Fruit fly (Drosophila melanogaster) whole organism, prepupa: ENCODE measurements around the gene CG32483.
A peak's percentile ranks its signal among the peaks of the same experiment; 100 is the strongest.

Experiments used
- CG10631 ChIP-seq: fragments of 200-800 bp; sonication (Bioruptor generic); optimal IDR thresholded peaks from 2 replicates; lab custom pipeline; 2016; ENCODE audit warnings: missing biosample characterization, missing genetic modification characterization
- CG11294 ChIP-seq: fragments of 200-800 bp; sonication (Bioruptor generic); IDR thresholded peaks from 2 replicates; pipeline ENCODE4 v1.3.6; 2022; ENCODE audit warnings: missing biosample characterization, missing genetic modification characterization
- CG11762 ChIP-seq: fragments of 200-800 bp; sonication (Bioruptor generic); optimal IDR thresholded peaks from 3 replicates; lab custom pipeline; 2016; ENCODE audit warnings: missing biosample characterization, missing genetic modification characterization; ENCODE audit not compliant: insufficient read depth
- CG11902 ChIP-seq: fragments of 200-800 bp; sonication (Bioruptor generic); optimal IDR thresholded peaks from 3 replicates; lab custom pipeline; 2016; ENCODE audit warnings: missing biosample characterization, missing genetic modification characterization
- CG16779 ChIP-seq: fragments of 200-800 bp; sonication (Bioruptor generic); optimal IDR thresholded peaks from 3 replicates; lab custom pipeline; 2017; ENCODE audit warnings: missing biosample characterization, mild to moderate bottlenecking, missing genetic modification characterization
- CG3032 ChIP-seq: fragments of 200-800 bp; optimal IDR thresholded peaks from 2 replicates; lab custom pipeline; 2019; ENCODE audit warnings: missing biosample characterization, mild to moderate bottlenecking, missing genetic modification characterization, moderate library complexity
- CG31627 ChIP-seq: fragments of 200-800 bp; sonication (Bioruptor generic); optimal IDR thresholded peaks from 3 replicates; lab custom pipeline; 2016; ENCODE audit warnings: missing biosample characterization, missing genetic modification characterization
- CG32006 ChIP-seq: fragments of 200-800 bp; sonication (Bioruptor generic); optimal IDR thresholded peaks from 3 replicates; lab custom pipeline; 2017; ENCODE audit warnings: missing biosample characterization, mild to moderate bottlenecking, missing genetic modification characterization
- CG34406 ChIP-seq: fragments of 200-800 bp; sonication (Bioruptor generic); optimal IDR thresholded peaks from 3 replicates; lab custom pipeline; 2016; ENCODE audit warnings: missing biosample characterization, missing genetic modification characterization
- CG3919 ChIP-seq: fragments of 200-800 bp; sonication (Bioruptor generic); optimal IDR thresholded peaks from 3 replicates; lab custom pipeline; 2016; ENCODE audit warnings: missing biosample characterization, missing genetic modification characterization
- CG4318 ChIP-seq: fragments of 200-800 bp; sonication (Bioruptor generic); optimal IDR thresholded peaks from 3 replicates; lab custom pipeline; 2017; ENCODE audit warnings: missing biosample characterization, mild to moderate bottlenecking, missing genetic modification characterization
- CG6163 ChIP-seq: fragments of 200-800 bp; sonication (Bioruptor generic); IDR thresholded peaks from 3 replicates; pipeline ENCODE4 v1.3.6; 2022; ENCODE audit warnings: missing biosample characterization, missing genetic modification characterization
- CG6276 ChIP-seq: fragments of 200-800 bp; sonication (Bioruptor generic); optimal IDR thresholded peaks from 2 replicates; lab custom pipeline; 2017; ENCODE audit warnings: missing biosample characterization, mild to moderate bottlenecking, missing genetic modification characterization
- CG6792 ChIP-seq: fragments of 200-800 bp; sonication (Bioruptor generic); optimal IDR thresholded peaks from 3 replicates; lab custom pipeline; 2016; ENCODE audit warnings: missing biosample characterization, missing genetic modification characterization
- CG6808 ChIP-seq: fragments of 200-800 bp; sonication (Bioruptor generic); optimal IDR thresholded peaks from 3 replicates; lab custom pipeline; 2017; ENCODE audit warnings: missing biosample characterization, missing genetic modification characterization, mild to moderate bottlenecking, moderate library complexity, missing genetic modification reagents
- CG7368 ChIP-seq: fragments of 200-800 bp; sonication (Bioruptor generic); optimal IDR thresholded peaks from 3 replicates; lab custom pipeline; 2016; ENCODE audit warnings: missing biosample characterization, missing genetic modification characterization
- CG8319 ChIP-seq: fragments of 200-800 bp; sonication (Bioruptor generic); optimal IDR thresholded peaks from 3 replicates; lab custom pipeline; 2016; ENCODE audit warnings: missing biosample characterization, missing genetic modification characterization
- CG9139 ChIP-seq: fragments of 200-800 bp; sonication (Bioruptor generic); optimal IDR thresholded peaks from 3 replicates; lab custom pipeline; 2017; ENCODE audit warnings: missing biosample characterization, mild to moderate bottlenecking, missing genetic modification characterization
- Eip93F ChIP-seq: fragments of 200-800 bp; sonication (Bioruptor generic); optimal IDR thresholded peaks from 2 replicates; lab custom pipeline; 2016; ENCODE audit warnings: missing biosample characterization, mild to moderate bottlenecking, missing genetic modification characterization
- Ets21C ChIP-seq: fragments of 200-800 bp; sonication (Bioruptor generic); optimal IDR thresholded peaks from 3 replicates; lab custom pipeline; 2016; ENCODE audit warnings: missing biosample characterization, missing genetic modification characterization
- Gug ChIP-seq: fragments of 200-800 bp; sonication (Bioruptor generic); IDR thresholded peaks from 2 replicates; pipeline ENCODE4 v1.3.6; 2022; ENCODE audit warnings: missing biosample characterization, missing genetic modification characterization
- Hr38 ChIP-seq: sonication (Bioruptor generic); optimal IDR thresholded peaks from 2 replicates; lab custom pipeline; 2016; ENCODE audit warnings: missing biosample characterization, missing genetic modification characterization
- Hr39 ChIP-seq: fragments of 200-800 bp; sonication (Bioruptor generic); optimal IDR thresholded peaks from 2 replicates; lab custom pipeline; 2016; ENCODE audit warnings: missing biosample characterization, missing genetic modification characterization
- Hr4 ChIP-seq: fragments of 200-800 bp; sonication (Bioruptor generic); optimal IDR thresholded peaks from 3 replicates; lab custom pipeline; 2016; ENCODE audit warnings: missing biosample characterization, missing genetic modification characterization
- Met ChIP-seq: fragments of 200-800 bp; sonication (Bioruptor generic); optimal IDR thresholded peaks from 3 replicates; lab custom pipeline; 2016; ENCODE audit warnings: missing biosample characterization, missing genetic modification characterization
- OdsH ChIP-seq: fragments of 200-800 bp; sonication (Bioruptor generic); optimal IDR thresholded peaks from 3 replicates; lab custom pipeline; 2016; ENCODE audit warnings: missing biosample characterization, missing genetic modification characterization
- Smox ChIP-seq: fragments of 200-800 bp; sonication (Bioruptor generic); optimal IDR thresholded peaks from 3 replicates; lab custom pipeline; 2016; ENCODE audit warnings: missing biosample characterization, missing genetic modification characterization
- Sox102F ChIP-seq: fragments of 200-800 bp; sonication (Bioruptor generic); optimal IDR thresholded peaks from 2 replicates; lab custom pipeline; 2016; ENCODE audit warnings: missing biosample characterization, mild to moderate bottlenecking, missing genetic modification characterization
- Sox14 ChIP-seq: fragments of 200-800 bp; sonication (Bioruptor generic); optimal IDR thresholded peaks from 3 replicates; lab custom pipeline; 2016; ENCODE audit warnings: missing biosample characterization, missing genetic modification characterization
- Sox15 ChIP-seq: fragments of 200-800 bp; sonication (Bioruptor generic); optimal IDR thresholded peaks from 3 replicates; lab custom pipeline; 2016; ENCODE audit warnings: missing biosample characterization, missing genetic modification characterization
- achi ChIP-seq: fragments of 200-800 bp; sonication (Bioruptor generic); optimal IDR thresholded peaks from 3 replicates; lab custom pipeline; 2016; ENCODE audit warnings: missing biosample characterization, missing genetic modification characterization
- acj6 ChIP-seq: fragments of 200-800 bp; sonication (Bioruptor generic); optimal IDR thresholded peaks from 3 replicates; lab custom pipeline; 2016; ENCODE audit warnings: missing biosample characterization, missing genetic modification characterization
- cyc ChIP-seq: fragments of 200-800 bp; sonication (Bioruptor generic); optimal IDR thresholded peaks from 3 replicates; lab custom pipeline; 2016; ENCODE audit warnings: missing biosample characterization, missing genetic modification characterization
- dac ChIP-seq: fragments of 200-800 bp; sonication (Bioruptor generic); optimal IDR thresholded peaks from 2 replicates; lab custom pipeline; 2017; ENCODE audit warnings: missing biosample characterization, mild to moderate bottlenecking, missing genetic modification characterization
- dsx ChIP-seq: fragments of 200-800 bp; optimal IDR thresholded peaks from 3 replicates; lab custom pipeline; 2019; ENCODE audit warnings: missing biosample characterization, mild to moderate bottlenecking, missing genetic modification characterization, moderate library complexity; ENCODE audit not compliant: poor library complexity, severe bottlenecking
- eg ChIP-seq: fragments of 200-800 bp; sonication (Bioruptor generic); IDR thresholded peaks from 3 replicates; pipeline ENCODE4 v1.3.6; 2022; ENCODE audit warnings: missing biosample characterization, missing genetic modification characterization
- esn ChIP-seq: fragments of 200-800 bp; sonication (Bioruptor generic); optimal IDR thresholded peaks from 2 replicates; lab custom pipeline; 2016; ENCODE audit warnings: missing biosample characterization, mild to moderate bottlenecking, missing genetic modification characterization, moderate library complexity
- fkh ChIP-seq: fragments of 200-800 bp; sonication (Bioruptor generic); optimal IDR thresholded peaks from 3 replicates; lab custom pipeline; 2017; ENCODE audit warnings: missing biosample characterization, mild to moderate bottlenecking, missing genetic modification characterization, moderate library complexity
- lz ChIP-seq: fragments of 200-800 bp; sonication (Bioruptor generic); optimal IDR thresholded peaks from 3 replicates; lab custom pipeline; 2016; ENCODE audit warnings: missing biosample characterization, missing genetic modification characterization
- pdm3 ChIP-seq: fragments of 200-800 bp; sonication (Bioruptor generic); optimal IDR thresholded peaks from 3 replicates; lab custom pipeline; 2016; ENCODE audit warnings: missing biosample characterization, missing genetic modification characterization
- salr ChIP-seq, 2 experiments: fragments of 200-800 bp; sonication (Bioruptor generic); optimal IDR thresholded peaks; 3 replicates each; lab custom pipeline; 2016 to 2018; ENCODE audit warnings: missing biosample characterization in 2 of 2, missing genetic modification characterization in 2 of 2, mild to moderate bottlenecking in 1 of 2
- spab ChIP-seq: fragments of 200-800 bp; sonication (Bioruptor generic); optimal IDR thresholded peaks from 2 replicates; lab custom pipeline; 2017; ENCODE audit warnings: missing biosample characterization, mild to moderate bottlenecking, missing genetic modification characterization, missing genetic modification reagents
- svp ChIP-seq: fragments of 200-800 bp; sonication (Bioruptor generic); peaks from one replicate; lab custom pipeline; 2016; ENCODE audit warnings: missing biosample characterization, missing genetic modification characterization
- vri ChIP-seq: fragments of 200-800 bp; sonication (Bioruptor generic); optimal IDR thresholded peaks from 3 replicates; lab custom pipeline; 2016; ENCODE audit warnings: missing biosample characterization, mild to moderate bottlenecking, missing genetic modification characterization

Gene CG32483

DNA sequence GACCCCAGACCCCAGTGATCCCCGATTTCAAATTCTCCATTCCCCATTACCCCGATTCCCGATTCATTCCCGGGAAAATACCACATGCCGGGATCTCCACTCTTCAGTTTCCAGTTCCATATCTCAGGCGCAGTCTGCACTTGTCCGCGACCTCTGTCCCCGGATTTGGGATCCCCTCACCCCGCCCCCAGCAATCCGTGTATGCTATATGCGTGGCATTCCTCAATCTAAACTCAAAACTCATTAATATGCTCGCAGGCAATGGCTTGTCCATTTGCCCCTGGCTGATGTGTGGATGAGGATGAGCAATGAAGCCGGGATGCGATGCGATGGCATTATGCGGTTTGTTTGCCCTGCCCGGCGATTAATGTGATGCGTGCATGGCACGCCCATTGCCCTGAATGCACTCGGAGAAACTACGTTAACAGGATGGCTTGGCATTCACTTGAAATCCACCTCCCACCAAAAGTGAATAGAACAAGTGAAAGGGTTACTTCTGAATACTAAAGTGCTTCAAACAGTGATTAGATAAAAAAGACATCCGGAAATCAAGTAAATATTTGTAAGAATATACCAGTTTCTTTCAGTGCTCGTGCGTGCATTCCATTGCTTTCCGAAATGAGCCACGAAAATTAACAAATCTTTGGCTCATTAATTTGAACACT, 35.8 kb upstream of the CG32483 start (continued):
- TF ChIP-seq CG6808 (GFP tag; lab: Kevin White, UChicago) (peak; percentile 61), CG6276 (GFP tag; lab: Kevin White, UChicago) (no peak), CG34406 (peak; percentile 79), achi (GFP tag; lab: Kevin White, UChicago) (peak; percentile 76), CG11762 (GFP tag; lab: Kevin White, UChicago) (peak; percentile 32), spab (GFP tag; lab: Kevin White, UChicago) (peak; percentile 63), Hr39 (GFP tag; lab: Kevin White, UChicago) (peak; percentile 92), CG11902 (GFP tag; lab: Kevin White, UChicago) (peak; percentile 71), dac (no peak), Gug (GFP tag; lab: Robert Waterston, UW) (no peak), Hr4 (GFP tag; lab: Kevin White, UChicago) (peak; percentile 32), Eip93F (GFP tag; lab: Kevin White, UChicago) (no peak), acj6 (GFP tag; lab: Kevin White, UChicago) (peak; percentile 78), Sox14 (peak; percentile 80), CG4318 (GFP tag; lab: Kevin White, UChicago) (no peak), svp (GFP tag; lab: Kevin White, UChicago) (peak; percentile 95), CG9139 (GFP tag; lab: Kevin White, UChicago) (peak; percentile 28), CG31627 (GFP tag; lab: Kevin White, UChicago) (peak; percentile 92), pdm3 (GFP tag; lab: Kevin White, UChicago) (peak; percentile 78), OdsH (GFP tag; lab: Kevin White, UChicago) (peak; percentile 78)

DNA sequence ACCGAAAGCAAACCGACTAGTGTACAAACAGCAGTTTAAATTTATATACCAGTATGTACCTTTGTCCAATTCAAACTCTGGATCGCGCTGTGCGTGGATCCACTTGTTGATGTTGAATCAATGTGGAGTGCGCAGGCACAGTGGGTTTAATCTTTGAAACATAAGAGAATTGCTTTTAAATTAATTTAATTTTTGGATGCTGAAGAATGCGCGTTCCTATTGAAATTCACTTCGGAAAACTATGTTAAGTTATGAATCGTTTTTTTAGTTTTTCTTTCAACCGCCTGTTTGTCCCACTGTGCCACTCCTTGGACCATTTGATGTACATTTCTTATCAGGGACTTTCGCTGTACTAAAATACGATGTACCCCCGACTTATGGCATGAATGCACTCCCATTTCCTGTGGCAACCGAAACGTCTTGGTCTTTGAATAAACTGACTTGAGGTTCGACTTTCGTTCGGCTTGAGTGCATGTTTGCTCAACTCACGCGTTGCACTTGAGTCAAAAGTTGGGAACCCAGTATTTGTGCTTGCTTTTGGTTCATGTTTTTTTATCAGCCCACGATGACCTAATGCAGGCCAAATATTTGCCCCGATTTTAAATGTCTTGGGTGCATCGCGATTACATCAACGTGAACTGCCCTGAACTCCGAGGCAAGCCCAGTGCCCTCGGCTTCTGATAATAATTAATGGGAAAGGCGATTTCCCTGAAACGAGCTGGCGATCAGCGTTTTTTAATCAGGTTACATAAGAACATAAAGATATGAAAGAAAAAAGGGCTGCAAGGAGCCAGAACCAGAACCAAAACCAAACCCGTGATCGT, 34.8 kb upstream of the CG32483 start:
- no peak for TF ChIP-seq Hr38 (GFP tag; lab: Kevin White, UChicago)
- TF ChIP-seq CG11902 (GFP tag; lab: Kevin White, UChicago), result peak; percentile 80
- TF ChIP-seq CG9139 (GFP tag; lab: Kevin White, UChicago), result peak; percentile 87
- TF ChIP-seq achi (GFP tag; lab: Kevin White, UChicago), result peak; percentile 92
- TF ChIP-seq CG6163, result peak; percentile 98
- TF ChIP-seq CG32006 (GFP tag; lab: Kevin White, UChicago), result peak; percentile 90
- TF ChIP-seq dsx (GFP tag; lab: Kevin White, UChicago), result peak; percentile 89
- TF ChIP-seq Sox15, result peak; percentile 83
- peak; percentile 92 for TF ChIP-seq CG34406
- TF ChIP-seq cyc (GFP tag; lab: Kevin White, UChicago), result peak; percentile 89
- peak; percentile 98 for TF ChIP-seq esn (GFP tag; lab: Kevin White, UChicago)
- peak; percentile 85 for TF ChIP-seq CG6276 (GFP tag; lab: Kevin White, UChicago)
- TF ChIP-seq svp (GFP tag; lab: Kevin White, UChicago), result peak; percentile 97
- TF ChIP-seq CG16779 (tag; lab: Kevin White, UChicago), result peak; percentile 92
- peak; percentile 81 for TF ChIP-seq Eip93F (GFP tag; lab: Kevin White, UChicago)
- peak; percentile 92 for TF ChIP-seq Hr39 (GFP tag; lab: Kevin White, UChicago)
- peak; percentile 95 for TF ChIP-seq Sox14
- peak; percentile 93 for TF ChIP-seq Ets21C
- TF ChIP-seq CG10631 (GFP tag; lab: Kevin White, UChicago), result peak; percentile 95
- peak; percentile 90 for TF ChIP-seq CG3032 (tag; lab: Kevin White, UChicago)
- TF ChIP-seq CG3919 (GFP tag; lab: Kevin White, UChicago), result peak; percentile 92
- TF ChIP-seq CG31627 (GFP tag; lab: Kevin White, UChicago), result peak; percentile 92
- TF ChIP-seq dac, result peak; percentile 81
- peak; percentile 90 for TF ChIP-seq Gug (GFP tag; lab: Robert Waterston, UW)
- TF ChIP-seq fkh (GFP tag; lab: Kevin White, UChicago), result peak; percentile 97
- TF ChIP-seq Smox (GFP tag; lab: Kevin White, UChicago), result peak; percentile 93
- peak; percentile 97 for TF ChIP-seq CG6792 (GFP tag; lab: Kevin White, UChicago)
- TF ChIP-seq lz (GFP tag; lab: Kevin White, UChicago), result peak; percentile 97
- peak; percentile 93 for TF ChIP-seq eg (GFP tag; lab: Robert Waterston, UW)
- peak; percentile 91 for TF ChIP-seq CG8319 (GFP tag; lab: Kevin White, UChicago)
- peak; percentile 76 for TF ChIP-seq CG11294 (GFP tag; lab: Robert Waterston, UW)
- TF ChIP-seq vri (GFP tag; lab: Kevin White, UChicago), result peak; percentile 78
- TF ChIP-seq CG7368, result peak; percentile 84
- peak; percentile 89 for TF ChIP-seq CG6808 (GFP tag; lab: Kevin White, UChicago)
- peak; percentile 95 for TF ChIP-seq Sox102F (GFP tag; lab: Kevin White, UChicago)
- TF ChIP-seq Met, result peak; percentile 95
- TF ChIP-seq salr (GFP tag; optimal IDR thresholded peaks at IDR 0.05; lab: Kevin White, UChicago), result peak; percentile 77 to 83
- TF ChIP-seq spab (GFP tag; lab: Kevin White, UChicago), result peak; percentile 93
